Worm (Caenorhabditis elegans): Measurements from ENCODE around the gene Y70G10A.4.

ce11 chrIII:10197416-10197815, 24.5 kb upstream of the Y70G10A.4 start, which contains the start of gene dod-6:
- TF ChIP-seq cog-1 (tag; optimal IDR thresholded peaks at IDR 0.05) (no peak), med-1 (GFP tag; optimal IDR thresholded peaks at IDR 0.05; ENCODE audit: insufficient read depth) (no peak), flt-1 (GFP tag; IDR thresholded peaks at IDR 0.05) (no peak), ref-1 (GFP tag; conservative IDR thresholded peaks at IDR 0.05) (no peak), klf-2 (GFP tag; conservative IDR thresholded peaks at IDR 0.05) (no peak), ztf-29 (GFP tag; IDR thresholded peaks at IDR 0.05) (no peak), T22C8.4 (GFP tag; IDR thresholded peaks at IDR 0.05) (no peak)

Measured in whole organism, midembryonic.